Fruit fly (Drosophila melanogaster) whole organism, embryonic: ENCODE data around the gene CG13481.

ENCODE experiments used
- CG11398 ChIP-seq: fragments of 200-800 bp; sonication (Bioruptor generic); optimal IDR thresholded peaks from 2 replicates; lab custom pipeline; 2016; ENCODE audit warnings: missing biosample characterization, missing genetic modification characterization
- CG12236 ChIP-seq: fragments of 200-800 bp; sonication (Bioruptor generic); optimal IDR thresholded peaks from 2 replicates; lab custom pipeline; 2016; ENCODE audit warnings: missing biosample characterization, missing genetic modification characterization
- CG12299 ChIP-seq: fragments of 200-800 bp; sonication (Bioruptor generic); optimal IDR thresholded peaks from 2 replicates; lab custom pipeline; 2018; ENCODE audit warnings: missing biosample characterization, mild to moderate bottlenecking, missing genetic modification characterization
- CG31441 ChIP-seq: fragments of 200-800 bp; sonication (Bioruptor generic); IDR thresholded peaks from 2 replicates; pipeline ENCODE4 v1.3.6; 2022; ENCODE audit warnings: missing biosample characterization, missing genetic modification characterization
- Eip74EF ChIP-seq, 2 experiments: fragments of 200-800 bp in 1 of 2; fragments of >200 bp in 1 of 2; sonication (Bioruptor generic) in 1 of 2; optimal IDR thresholded peaks; 2 replicates each; lab custom pipeline; 2017 to 2019; ENCODE audit warnings: missing biosample characterization in 2 of 2, missing genetic modification characterization in 2 of 2, mild to moderate bottlenecking in 1 of 2, moderate library complexity in 1 of 2

DNA sequence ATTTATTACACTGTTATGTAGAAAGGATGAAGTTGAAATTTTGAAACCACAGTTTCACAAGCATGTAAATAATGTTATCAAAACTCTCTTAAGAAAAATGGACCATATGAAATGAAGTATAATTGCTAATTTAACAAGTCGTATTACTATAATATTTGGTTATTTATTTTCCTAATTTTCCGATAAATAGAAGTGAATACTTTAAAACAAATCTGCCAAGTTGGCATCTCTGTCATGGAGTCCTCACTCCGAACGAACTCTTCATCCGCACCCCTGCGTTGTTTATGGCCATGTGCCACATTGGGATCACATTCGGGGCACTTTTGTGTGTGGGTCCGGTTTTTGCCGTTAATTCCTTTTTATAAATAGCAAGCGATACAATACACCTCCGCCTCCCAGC is 30.4 kb upstream of the CG13481 start:
- TF ChIP-seq Eip74EF (GFP tag; optimal IDR thresholded peaks at IDR 0.05; lab: Kevin White, UChicago) (no peak), CG12299 (tag; lab: Kevin White, UChicago) (no peak), CG12236 (GFP tag; lab: Kevin White, UChicago) (no peak), CG11398 (GFP tag; lab: Kevin White, UChicago) (no peak), CG31441 (GFP tag; lab: Robert Waterston, UW) (no peak)
